Worm (Caenorhabditis elegans) whole organism, mixed stage, embryonic: ENCODE results near the gene K09C6.10.
"Not testable (repeated sequence)": the region's sequence is repeated elsewhere in the genome, so short reads cannot be mapped to it uniquely, and the experiment has no call there.

ENCODE experiments used
- bed-3 ChIP-seq: fragments of 200-800 bp; sonication (Bioruptor generic); optimal IDR thresholded peaks from 3 replicates; lab custom pipeline; 2018; ENCODE audit warnings: mild to moderate bottlenecking, missing genetic modification characterization, moderate library complexity, missing compliant biosample characterization
- blmp-1 ChIP-seq: fragments of 150-350 bp; optimal IDR thresholded peaks from 2 replicates; lab custom pipeline; 2014; ENCODE audit warnings: missing biosample characterization, missing genetic modification characterization
- ceh-39 ChIP-seq: fragments of 150-350 bp; optimal IDR thresholded peaks from 2 replicates; lab custom pipeline; 2014; ENCODE audit warnings: missing biosample characterization, missing genetic modification characterization
- ces-1 ChIP-seq: fragments of 150-350 bp; optimal IDR thresholded peaks from 2 replicates; lab custom pipeline; 2014; ENCODE audit warnings: missing biosample characterization, missing genetic modification reagents, missing genetic modification characterization
- cnd-1 ChIP-seq: fragments of 200-800 bp; sonication (Bioruptor generic); optimal IDR thresholded peaks from 2 replicates; lab custom pipeline; 2018; ENCODE audit warnings: mild to moderate bottlenecking, missing genetic modification characterization, missing compliant biosample characterization
- elt-1 ChIP-seq: sonication (generic microtip); optimal IDR thresholded peaks from 2 replicates; lab custom pipeline; 2017; ENCODE audit warnings: missing genetic modification characterization, mild to moderate bottlenecking, missing compliant biosample characterization, antibody characterized with exemption, moderate library complexity, borderline replicate concordance; ENCODE audit not compliant: insufficient read depth
- elt-3 ChIP-seq: fragments of 150-350 bp; optimal IDR thresholded peaks from 2 replicates; lab custom pipeline; 2014; ENCODE audit warnings: missing biosample characterization, missing genetic modification characterization
- flh-1 ChIP-seq: fragments of 200-800 bp; sonication (Bioruptor generic); optimal IDR thresholded peaks from 2 replicates; lab custom pipeline; 2018; ENCODE audit warnings: mild to moderate bottlenecking, missing genetic modification characterization, moderate library complexity, missing compliant biosample characterization
- hlh-1 ChIP-seq: fragments of 150-350 bp; optimal IDR thresholded peaks from 2 replicates; lab custom pipeline; 2014; ENCODE audit warnings: missing biosample characterization, missing genetic modification reagents, missing genetic modification characterization
- lin-13 ChIP-seq: fragments of 150-350 bp; optimal IDR thresholded peaks from 2 replicates; lab custom pipeline; 2014; ENCODE audit warnings: missing biosample characterization, missing genetic modification characterization
- lin-32 ChIP-seq: fragments of 200-800 bp; sonication (Bioruptor generic); optimal IDR thresholded peaks from 2 replicates; lab custom pipeline; 2018; ENCODE audit warnings: mild to moderate bottlenecking, missing genetic modification characterization, missing compliant biosample characterization
- mab-5 ChIP-seq: fragments of 150-350 bp; optimal IDR thresholded peaks from 2 replicates; lab custom pipeline; 2014; ENCODE audit warnings: missing biosample characterization, missing genetic modification characterization
- mep-1 ChIP-seq: fragments of 150-350 bp; optimal IDR thresholded peaks from 2 replicates; lab custom pipeline; 2017; ENCODE audit warnings: missing biosample characterization, missing genetic modification reagents, missing genetic modification characterization, inconsistent platforms
- mls-2 ChIP-seq: sonication (generic microtip); optimal IDR thresholded peaks from 2 replicates; lab custom pipeline; 2016; ENCODE audit warnings: mild to moderate bottlenecking, missing genetic modification characterization, moderate library complexity, missing compliant biosample characterization
- nhr-2 ChIP-seq: fragments of 150-350 bp; optimal IDR thresholded peaks from 2 replicates; lab custom pipeline; 2014; ENCODE audit warnings: missing biosample characterization, missing genetic modification characterization
- nhr-237 ChIP-seq: fragments of 150-350 bp; optimal IDR thresholded peaks from 2 replicates; lab custom pipeline; 2014; ENCODE audit warnings: missing biosample characterization, missing genetic modification characterization
- nhr-28 ChIP-seq: fragments of 150-350 bp; optimal IDR thresholded peaks from 2 replicates; lab custom pipeline; 2014; ENCODE audit warnings: missing biosample characterization, missing genetic modification characterization
- nhr-76 ChIP-seq: sonication (generic microtip); optimal IDR thresholded peaks from 2 replicates; lab custom pipeline; 2017; ENCODE audit warnings: missing biosample characterization, missing genetic modification characterization
- sem-2 ChIP-seq: fragments of 200-800 bp; sonication (Bioruptor generic); optimal IDR thresholded peaks from 2 replicates; lab custom pipeline; 2018; ENCODE audit warnings: mild to moderate bottlenecking, missing genetic modification characterization, missing compliant biosample characterization
- sptf-1 ChIP-seq: sonication (generic microtip); optimal IDR thresholded peaks from 2 replicates; lab custom pipeline; 2017; ENCODE audit warnings: mild to moderate bottlenecking, missing genetic modification characterization, moderate library complexity, missing compliant biosample characterization
- tbx-8 ChIP-seq: fragments of 200-800 bp; sonication (Bioruptor generic); optimal IDR thresholded peaks from 2 replicates; lab custom pipeline; 2018; ENCODE audit warnings: mild to moderate bottlenecking, missing genetic modification characterization, moderate library complexity, missing compliant biosample characterization
- unc-120 ChIP-seq: sonication (generic microtip); optimal IDR thresholded peaks from 2 replicates; lab custom pipeline; 2017; ENCODE audit warnings: missing genetic modification characterization, missing compliant biosample characterization; ENCODE audit not compliant: poor library complexity, severe bottlenecking
- unc-39 ChIP-seq: fragments of 150-350 bp; optimal IDR thresholded peaks from 2 replicates; lab custom pipeline; 2014; ENCODE audit warnings: missing biosample characterization, missing genetic modification characterization
- unc-62 ChIP-seq: fragments of 150-350 bp; optimal IDR thresholded peaks from 2 replicates; lab custom pipeline; 2014; ENCODE audit warnings: missing biosample characterization, missing genetic modification reagents, missing genetic modification characterization
- zip-8 ChIP-seq: fragments of 150-350 bp; optimal IDR thresholded peaks from 2 replicates; lab custom pipeline; 2014; ENCODE audit warnings: missing biosample characterization, missing genetic modification characterization
- ztf-11 ChIP-seq: fragments of 150-350 bp; optimal IDR thresholded peaks from 2 replicates; lab custom pipeline; 2014; ENCODE audit warnings: missing biosample characterization, missing genetic modification characterization

K09C6.10 gene

DNA sequence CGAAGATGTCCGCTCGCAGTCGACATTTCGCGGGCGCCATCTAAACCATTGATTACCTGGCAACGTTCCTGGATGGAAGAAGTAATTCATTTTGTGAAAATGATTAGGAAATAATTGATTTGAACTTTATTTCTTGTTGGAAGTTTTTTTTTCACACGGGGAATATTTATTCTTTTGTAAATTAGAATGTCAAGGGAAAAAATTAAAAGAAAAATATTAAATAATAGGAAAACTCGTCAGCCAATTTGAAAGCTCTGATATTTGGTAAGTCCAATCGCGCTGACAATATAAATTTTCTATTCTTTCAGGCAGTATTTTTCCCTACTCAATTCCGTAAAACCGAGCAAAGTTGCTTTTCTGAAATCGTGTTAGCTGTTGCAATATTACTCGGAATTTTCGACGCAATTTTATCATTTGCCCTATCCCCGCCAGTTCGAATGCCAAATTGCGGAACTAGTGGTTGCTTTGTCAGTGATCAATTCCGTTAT is at the start of gene K09C6.10, which contains the start of gene K09C6.7:
Gene K09C6.10, plus strand, starts transcription at position 438 of the 488 bp plus-strand sequence.
Gene K09C6.7, minus strand, starts transcription at position 101 of the 488 bp plus-strand sequence.
- TF ChIP-seq elt-1 (tag; lab: Kevin White, UChicago); blmp-1 (tag; lab: Kevin White, UChicago); nhr-237: not testable (repeated sequence)

DNA sequence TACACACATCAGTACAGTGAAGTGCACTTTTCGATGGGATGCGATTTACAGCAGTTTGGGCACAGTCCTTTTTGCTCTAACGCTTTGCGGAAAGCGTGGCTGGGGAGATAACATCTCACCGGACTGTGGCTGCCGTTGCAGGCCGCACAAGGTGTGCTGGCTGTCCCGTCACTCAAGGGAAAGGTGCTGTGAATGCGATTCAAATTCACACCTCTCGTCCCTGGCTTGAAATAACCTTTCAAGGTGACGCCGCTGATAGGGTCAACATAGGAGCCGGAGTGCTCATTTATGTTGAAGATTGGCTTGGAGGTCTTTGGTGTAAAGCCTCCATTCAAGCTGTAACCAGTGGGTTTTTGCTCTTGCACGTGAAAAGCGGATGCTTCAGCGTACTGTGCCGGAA is 45.1 kb upstream of the K09C6.10 start:
- TF ChIP-seq bed-3 (GFP tag; lab: Kevin White, UChicago) (no peak), tbx-8 (GFP tag; lab: Kevin White, UChicago) (no peak), unc-120 (tag; lab: Kevin White, UChicago) (no peak), cnd-1 (tag; lab: Kevin White, UChicago) (no peak), unc-62 (GFP tag; lab: Kevin White, UChicago) (no peak), sem-2 (GFP tag; lab: Kevin White, UChicago) (no peak), nhr-237 (no peak), elt-3 (tag; lab: Kevin White, UChicago) (no peak)

DNA sequence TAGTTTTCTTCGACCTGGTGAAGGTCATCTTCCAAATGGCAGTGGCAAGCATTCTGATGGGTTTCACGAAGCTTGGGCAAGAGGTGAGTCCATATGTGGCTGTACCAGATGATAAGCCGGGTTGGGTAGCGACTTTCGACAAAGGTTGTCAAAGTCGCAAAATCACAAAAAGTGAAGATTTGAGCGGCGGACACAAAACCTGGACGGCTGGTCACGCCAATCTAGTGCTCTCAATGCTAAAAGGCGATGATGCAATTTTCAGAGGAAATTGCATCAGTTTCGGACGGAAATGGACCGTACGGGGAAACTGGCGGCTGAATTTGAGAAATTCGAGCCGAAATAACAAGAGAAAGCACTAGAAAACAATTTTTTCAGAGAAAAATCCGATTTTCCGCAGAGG is 42.0 kb upstream of the K09C6.10 start:
- TF ChIP-seq mep-1 (tag; lab: Kevin White, UChicago), result no peak
- no peak for TF ChIP-seq unc-62 (GFP tag; lab: Kevin White, UChicago)
- TF ChIP-seq elt-1 (tag; lab: Kevin White, UChicago), result no peak
- TF ChIP-seq mls-2 (tag; lab: Kevin White, UChicago), result no peak
- TF ChIP-seq tbx-8 (GFP tag; lab: Kevin White, UChicago), result no peak
- TF ChIP-seq ztf-11 (tag; lab: Kevin White, UChicago), result no peak
- no peak for TF ChIP-seq nhr-28 (tag; lab: Kevin White, UChicago)
- no peak for TF ChIP-seq zip-8 (tag; lab: Kevin White, UChicago)
- no peak for TF ChIP-seq elt-3 (tag; lab: Kevin White, UChicago)
- no peak for TF ChIP-seq hlh-1 (tag; lab: Kevin White, UChicago)
- no peak for TF ChIP-seq lin-32 (GFP tag; lab: Kevin White, UChicago)
- TF ChIP-seq ceh-39, result no peak
- TF ChIP-seq lin-13 (tag; lab: Kevin White, UChicago), result no peak
- TF ChIP-seq bed-3 (GFP tag; lab: Kevin White, UChicago), result no peak
- TF ChIP-seq sptf-1 (tag; lab: Kevin White, UChicago), result no peak
- TF ChIP-seq mab-5, result no peak

DNA sequence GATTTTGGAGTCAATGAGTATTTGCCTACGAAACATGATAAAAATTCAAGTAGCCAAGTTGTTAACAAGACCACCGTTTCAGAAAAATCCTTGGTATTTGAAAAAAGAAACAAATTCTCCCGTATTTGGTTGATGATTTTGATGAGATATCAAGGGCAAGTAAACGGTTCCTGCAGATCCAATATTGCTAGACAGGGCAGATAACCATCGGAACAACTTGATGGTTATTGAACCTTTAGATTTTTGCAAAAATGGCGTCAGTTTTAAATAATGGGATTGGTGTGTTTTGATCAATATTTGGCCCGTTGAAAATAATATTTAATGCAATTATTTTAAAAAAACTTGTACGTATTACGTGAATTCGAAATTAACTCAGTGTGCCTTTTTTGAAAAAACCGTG is 39.0 kb upstream of the K09C6.10 start:
- no peak for TF ChIP-seq ceh-39
- no peak for TF ChIP-seq nhr-76
- peak; percentile 38 for TF ChIP-seq elt-1 (tag; lab: Kevin White, UChicago)
- TF ChIP-seq cnd-1 (tag; lab: Kevin White, UChicago), result no peak
- no peak for TF ChIP-seq unc-39 (tag; lab: Kevin White, UChicago)
- TF ChIP-seq unc-120 (tag; lab: Kevin White, UChicago), result no peak

DNA sequence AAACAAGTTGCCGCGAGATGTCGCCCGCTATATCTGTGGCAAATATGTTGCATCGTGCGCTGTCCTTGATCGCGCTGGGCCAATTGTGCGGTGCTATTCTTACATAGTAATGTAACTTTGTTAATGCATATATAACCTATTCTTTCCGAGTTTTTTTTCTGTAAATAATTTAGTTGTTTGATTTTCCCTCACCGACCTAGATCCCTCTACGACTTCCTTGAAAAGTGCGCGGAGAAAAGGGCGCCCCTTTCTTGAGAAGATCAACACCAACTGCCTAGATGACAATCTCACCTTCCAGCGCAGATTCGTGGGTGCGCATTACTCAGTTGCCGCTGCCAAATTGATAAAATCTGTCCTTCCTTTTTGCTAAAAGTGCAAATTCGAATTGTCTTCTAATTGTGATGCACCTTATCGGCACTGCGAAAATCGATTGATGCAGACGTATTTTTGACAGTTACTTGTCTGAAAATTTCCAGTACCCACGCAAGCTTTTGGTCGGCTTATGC is 37.6 kb upstream of the K09C6.10 start:
- TF ChIP-seq elt-1 (tag; lab: Kevin White, UChicago), result peak; percentile 85
- TF ChIP-seq ces-1, result no peak
- TF ChIP-seq flh-1 (GFP tag; lab: Kevin White, UChicago), result no peak
- no peak for TF ChIP-seq cnd-1 (tag; lab: Kevin White, UChicago)
- no peak for TF ChIP-seq nhr-2 (tag; lab: Kevin White, UChicago)

DNA sequence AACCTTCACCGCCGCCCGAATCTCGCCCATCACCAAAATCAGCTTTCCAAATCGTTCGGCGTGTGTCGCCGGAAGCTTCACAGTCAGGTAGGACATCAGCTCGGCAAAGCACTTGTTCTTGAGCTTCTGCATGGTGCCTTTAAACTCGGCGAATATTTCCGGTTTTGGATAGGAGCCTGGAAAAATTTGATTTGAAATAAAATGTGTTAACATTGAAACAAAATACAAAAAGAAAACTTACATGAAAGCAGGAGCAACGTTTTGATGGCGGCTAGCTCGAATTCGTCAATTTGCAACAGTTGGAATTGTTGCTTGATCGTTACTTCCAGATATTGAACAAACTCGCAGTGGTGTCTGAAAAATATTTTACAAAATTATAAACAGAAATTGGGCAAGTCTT is 36.5 kb upstream of the K09C6.10 start:
- no peak for TF ChIP-seq unc-120 (tag; lab: Kevin White, UChicago)
- TF ChIP-seq sptf-1 (tag; lab: Kevin White, UChicago), result no peak
- no peak for TF ChIP-seq unc-62 (GFP tag; lab: Kevin White, UChicago)
- no peak for TF ChIP-seq elt-1 (tag; lab: Kevin White, UChicago)
